Fruit fly (Drosophila melanogaster) whole organism, prepupa: Measurements from ENCODE around the gene Bicra.

Experiments used
- CG11762 ChIP-seq: fragments of 200-800 bp; sonication (Bioruptor generic); optimal IDR thresholded peaks from 3 replicates; lab custom pipeline; 2016; ENCODE audit warnings: missing biosample characterization, missing genetic modification characterization; ENCODE audit not compliant: insufficient read depth
- CG11902 ChIP-seq: fragments of 200-800 bp; sonication (Bioruptor generic); optimal IDR thresholded peaks from 3 replicates; lab custom pipeline; 2016; ENCODE audit warnings: missing biosample characterization, missing genetic modification characterization
- CG3919 ChIP-seq: fragments of 200-800 bp; sonication (Bioruptor generic); optimal IDR thresholded peaks from 3 replicates; lab custom pipeline; 2016; ENCODE audit warnings: missing biosample characterization, missing genetic modification characterization
- Eip75B ChIP-seq: fragments of 200-800 bp; sonication (Bioruptor generic); optimal IDR thresholded peaks from 3 replicates; lab custom pipeline; 2016; ENCODE audit warnings: missing biosample characterization, missing genetic modification characterization
- Eip93F ChIP-seq: fragments of 200-800 bp; sonication (Bioruptor generic); optimal IDR thresholded peaks from 2 replicates; lab custom pipeline; 2016; ENCODE audit warnings: missing biosample characterization, mild to moderate bottlenecking, missing genetic modification characterization
- Hr38 ChIP-seq: sonication (Bioruptor generic); optimal IDR thresholded peaks from 2 replicates; lab custom pipeline; 2016; ENCODE audit warnings: missing biosample characterization, missing genetic modification characterization
- Hr4 ChIP-seq: fragments of 200-800 bp; sonication (Bioruptor generic); optimal IDR thresholded peaks from 3 replicates; lab custom pipeline; 2016; ENCODE audit warnings: missing biosample characterization, missing genetic modification characterization
- Lpt ChIP-seq: fragments of 200-800 bp; sonication (Bioruptor generic); optimal IDR thresholded peaks from 3 replicates; lab custom pipeline; 2016; ENCODE audit warnings: missing biosample characterization, missing genetic modification characterization
- Smox ChIP-seq: fragments of 200-800 bp; sonication (Bioruptor generic); optimal IDR thresholded peaks from 3 replicates; lab custom pipeline; 2016; ENCODE audit warnings: missing biosample characterization, missing genetic modification characterization

DNA sequence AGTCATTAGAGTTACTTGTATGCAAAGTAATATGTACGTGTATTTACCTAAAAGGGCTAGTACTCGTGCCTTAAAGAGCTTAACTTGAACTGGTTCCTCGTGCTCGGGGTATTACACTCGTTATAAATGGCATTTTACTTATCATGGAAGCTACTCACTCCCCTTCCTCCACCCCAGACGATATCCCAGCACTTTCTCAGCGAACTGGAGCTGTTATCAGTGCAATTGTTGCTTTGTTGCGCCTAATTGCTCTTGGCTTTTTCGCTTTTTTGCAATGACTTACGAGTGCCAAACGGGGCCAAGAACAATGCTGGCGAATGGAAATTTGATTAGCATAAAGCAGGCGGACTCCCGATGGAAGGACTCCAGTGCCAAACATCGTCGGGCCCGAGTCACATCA lies 4.3 kb downstream of the Bicra start:
- TF ChIP-seq Hr4 (GFP tag; lab: Kevin White, UChicago) (no peak), Eip93F (GFP tag; lab: Kevin White, UChicago) (peak; percentile 47), CG11902 (GFP tag; lab: Kevin White, UChicago) (no peak), Eip75B (GFP tag; lab: Kevin White, UChicago) (no peak), Smox (no peak), Lpt (GFP tag; lab: Kevin White, UChicago) (no peak), CG11762 (GFP tag; lab: Kevin White, UChicago) (no peak), CG3919 (GFP tag; lab: Kevin White, UChicago) (no peak), Hr38 (GFP tag; lab: Kevin White, UChicago) (no peak)
